Worm (Caenorhabditis elegans) whole organism, young adult: Measurements from ENCODE around the gene gstk-1.

Source experiments
- F22D6.2 ChIP-seq: sonication (generic microtip); optimal IDR thresholded peaks from 2 replicates; lab custom pipeline; 2016; ENCODE audit warnings: mild to moderate bottlenecking, missing genetic modification characterization, missing compliant biosample characterization
- Y56A3A.18 ChIP-seq: fragments of 200-800 bp; sonication (Bioruptor generic); IDR thresholded peaks from 2 replicates; pipeline ENCODE4 v1.3.6; 2022; ENCODE audit warnings: missing genetic modification reagents, missing genetic modification characterization, missing compliant biosample characterization
- akir-1 ChIP-seq: fragments of 200-800 bp; sonication (Bioruptor generic); optimal IDR thresholded peaks from 2 replicates; lab custom pipeline; 2018; ENCODE audit warnings: mild to moderate bottlenecking, missing genetic modification characterization, moderate library complexity, missing compliant biosample characterization
- dpl-1 ChIP-seq: fragments of 150-350 bp; optimal IDR thresholded peaks from 2 replicates; lab custom pipeline; 2014; ENCODE audit warnings: missing biosample characterization, missing genetic modification reagents, missing genetic modification characterization
- lin-35 ChIP-seq, 3 experiments: fragments of 150-350 bp in 2 of 3; sonication (generic microtip) in 1 of 3; optimal IDR thresholded peaks; 2 replicates each; lab custom pipeline; 2014 to 2018; ENCODE audit warnings: missing biosample characterization in 3 of 3, missing genetic modification characterization in 3 of 3, missing genetic modification reagents in 3 of 3
- madf-8 ChIP-seq: fragments of 200-800 bp; sonication (Bioruptor generic); conservative IDR thresholded peaks from 2 replicates; pipeline ENCODE4 v1.3.6; 2022; ENCODE audit warnings: missing genetic modification reagents, missing genetic modification characterization, missing compliant biosample characterization
- mel-28 ChIP-seq: sonication (generic microtip); optimal IDR thresholded peaks from 2 replicates; lab custom pipeline; 2016; ENCODE audit warnings: borderline replicate concordance, mild to moderate bottlenecking, missing genetic modification characterization, missing compliant biosample characterization
- mes-4 ChIP-seq: sonication (generic microtip); optimal IDR thresholded peaks from 2 replicates; lab custom pipeline; 2016; ENCODE audit warnings: missing genotype, missing genetic modification characterization, missing compliant biosample characterization
- pha-4 ChIP-seq: fragments of 150-350 bp; sonication (generic microtip); optimal IDR thresholded peaks from 2 replicates; lab custom pipeline; 2014; ENCODE audit warnings: missing biosample characterization, missing genetic modification reagents, missing genetic modification characterization
- rpc-1 ChIP-seq, 2 experiments: fragments of 150-350 bp in 1 of 2; sonication (generic microtip) in 1 of 2; optimal IDR thresholded peaks; 2 replicates each; lab custom pipeline; 2014 to 2018; ENCODE audit warnings: missing biosample characterization in 1 of 2, missing genetic modification characterization in 1 of 2, missing genetic modification reagents in 1 of 2, missing genotype in 1 of 2
- snpc-1.1 ChIP-seq: sonication (generic microtip); optimal IDR thresholded peaks from 2 replicates; lab custom pipeline; 2017; ENCODE audit warnings: missing genetic modification characterization, mild to moderate bottlenecking, missing compliant biosample characterization, antibody characterized with exemption, moderate library complexity, missing genotype, missing genetic modification reagents; ENCODE audit not compliant: insufficient read depth
- tbx-9 ChIP-seq: sonication (generic microtip); optimal IDR thresholded peaks from 2 replicates; lab custom pipeline; 2016; ENCODE audit warnings: borderline replicate concordance, missing genetic modification characterization, inconsistent platforms, missing compliant biosample characterization

ce11 chrII:9679842-9680241, 23.3 kb downstream of the gstk-1 start:
- TF ChIP-seq lin-35 (GFP tag; optimal IDR thresholded peaks at IDR 0.05; lab: Kevin White, UChicago) (no peak), Y56A3A.18 (GFP tag; lab: Robert Waterston, UW) (no peak), akir-1 (GFP tag; lab: Kevin White, UChicago) (no peak), rpc-1 (optimal IDR thresholded peaks at IDR 0.05; lab: Kevin White, UChicago) (no peak), rpc-1 (tag; optimal IDR thresholded peaks at IDR 0.05; lab: Kevin White, UChicago) (no peak), F22D6.2 (tag; lab: Kevin White, UChicago) (no peak), mes-4 (tag; lab: Kevin White, UChicago) (no peak), dpl-1 (GFP tag; lab: Kevin White, UChicago) (no peak), snpc-1.1 (tag; lab: Kevin White, UChicago) (no peak), mel-28 (no peak), pha-4 (tag; lab: Kevin White, UChicago) (no peak), tbx-9 (tag; lab: Kevin White, UChicago) (no peak), madf-8 (GFP tag; lab: Robert Waterston, UW) (no peak)
